Worm (Caenorhabditis elegans): ENCODE measurements around the gene gly-11.

DNA sequence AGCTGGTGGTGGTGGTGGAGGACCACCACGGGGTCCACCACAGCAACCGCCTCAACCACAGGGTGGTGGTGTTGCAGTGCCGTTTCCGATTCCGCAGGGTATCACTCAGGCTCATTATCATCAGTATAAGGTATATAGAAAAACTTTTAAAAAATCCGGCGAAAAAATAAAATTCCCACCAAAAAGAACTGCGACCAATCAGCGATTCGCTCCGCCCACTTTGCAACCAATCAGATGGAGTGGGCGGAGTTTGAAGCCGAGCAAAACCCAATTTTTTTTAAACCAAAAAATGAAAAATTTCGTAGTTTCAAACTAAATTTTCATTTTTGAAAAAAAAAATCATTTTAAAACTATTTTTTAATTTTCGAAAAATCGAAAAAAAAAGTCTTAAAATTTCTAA lies 16.1 kb downstream of the gly-11 start:
- no peak for TF ChIP-seq spr-3 (GFP tag; optimal IDR thresholded peaks at IDR 0.05)
- no peak for TF ChIP-seq nhr-237 (tag; optimal IDR thresholded peaks at IDR 0.05)
- TF ChIP-seq ces-1 (GFP tag; optimal IDR thresholded peaks at IDR 0.05), result no peak
- TF ChIP-seq jun-1 (tag; optimal IDR thresholded peaks at IDR 0.05), result no peak
- TF ChIP-seq ceh-32 (tag; optimal IDR thresholded peaks at IDR 0.05; ENCODE audit: poor library complexity), result no peak

Measured in whole organism, L4 larva.